Fruit fly (Drosophila melanogaster) whole organism, embryonic: ENCODE measurements around the gene CG10226.
A peak's percentile ranks its signal among the peaks of the same experiment; 100 is the strongest.

ENCODE experiments used
- Atf-2 ChIP-seq: fragments of 200-800 bp; sonication (Bioruptor generic); optimal IDR thresholded peaks from 2 replicates; lab custom pipeline; 2016; ENCODE audit warnings: missing biosample characterization, missing genetic modification characterization
- BEAF-32 ChIP-seq: fragments of 200-800 bp; sonication (Bioruptor generic); optimal IDR thresholded peaks from 3 replicates; lab custom pipeline; 2017; ENCODE audit warnings: missing biosample characterization, missing genetic modification characterization, mild to moderate bottlenecking, moderate library complexity, missing genetic modification reagents
- Bgb ChIP-seq: fragments of 200-800 bp; sonication (Bioruptor generic); IDR thresholded peaks from 2 replicates; pipeline ENCODE4 v1.3.6; 2022; ENCODE audit warnings: missing biosample characterization, missing genetic modification characterization; ENCODE audit not compliant: partially characterized antibody
- BtbVII ChIP-seq: fragments of 200-800 bp; sonication (Bioruptor generic); optimal IDR thresholded peaks from 3 replicates; lab custom pipeline; 2017; ENCODE audit warnings: missing biosample characterization, mild to moderate bottlenecking, missing genetic modification characterization
- CG1024 ChIP-seq: fragments of 200-800 bp; sonication (Bioruptor generic); IDR thresholded peaks from 2 replicates; pipeline ENCODE4 v1.3.6; 2022; ENCODE audit warnings: missing biosample characterization, missing genetic modification characterization
- CG10543 ChIP-seq: fragments of 200-800 bp; sonication (Bioruptor generic); optimal IDR thresholded peaks from 3 replicates; lab custom pipeline; 2017; ENCODE audit warnings: missing biosample characterization, mild to moderate bottlenecking, missing genetic modification characterization, moderate library complexity
- CG11456 ChIP-seq: fragments of 200-800 bp; sonication (Bioruptor generic); IDR thresholded peaks from 3 replicates; pipeline ENCODE4 v1.3.6; 2022; ENCODE audit warnings: missing biosample characterization, missing genetic modification characterization
- CG11504 ChIP-seq: fragments of 200-800 bp; sonication (Bioruptor generic); optimal IDR thresholded peaks from 3 replicates; lab custom pipeline; 2019; ENCODE audit warnings: missing biosample characterization, mild to moderate bottlenecking, missing genetic modification characterization, moderate library complexity
- CG12299 ChIP-seq: fragments of 200-800 bp; sonication (Bioruptor generic); optimal IDR thresholded peaks from 2 replicates; lab custom pipeline; 2018; ENCODE audit warnings: missing biosample characterization, mild to moderate bottlenecking, missing genetic modification characterization
- CG13424 ChIP-seq: fragments of 200-800 bp; sonication (Bioruptor generic); optimal IDR thresholded peaks from 2 replicates; lab custom pipeline; 2019; ENCODE audit warnings: missing biosample characterization, mild to moderate bottlenecking, missing genetic modification characterization, moderate library complexity
- CG16815 ChIP-seq: fragments of 200-800 bp; sonication (Bioruptor generic); optimal IDR thresholded peaks from 3 replicates; lab custom pipeline; 2017; ENCODE audit warnings: missing biosample characterization, mild to moderate bottlenecking, missing genetic modification characterization
- CG18599 ChIP-seq: fragments of 200-800 bp; sonication (Bioruptor generic); optimal IDR thresholded peaks from 3 replicates; lab custom pipeline; 2017; ENCODE audit warnings: missing biosample characterization, missing genetic modification characterization, mild to moderate bottlenecking, moderate library complexity, missing genetic modification reagents
- CG2678 ChIP-seq: fragments of 200-800 bp; sonication (Bioruptor generic); optimal IDR thresholded peaks from 3 replicates; lab custom pipeline; 2019; ENCODE audit warnings: missing biosample characterization, mild to moderate bottlenecking, missing genetic modification characterization, moderate library complexity
- CG2712 ChIP-seq: fragments of 200-800 bp; optimal IDR thresholded peaks from 3 replicates; lab custom pipeline; 2019; ENCODE audit warnings: missing biosample characterization, mild to moderate bottlenecking, missing genetic modification characterization, moderate library complexity
- CG31224 ChIP-seq: fragments of 200-800 bp; sonication (Bioruptor generic); IDR thresholded peaks from 2 replicates; pipeline ENCODE4 v1.3.6; 2022; ENCODE audit warnings: missing biosample characterization, missing genetic modification characterization
- CG32772 ChIP-seq: fragments of 200-800 bp; sonication (Bioruptor generic); IDR thresholded peaks from 2 replicates; pipeline ENCODE4 v1.3.6; 2022; ENCODE audit warnings: missing biosample characterization, missing genetic modification characterization
- CG3281 ChIP-seq: fragments of 200-800 bp; sonication (Bioruptor generic); optimal IDR thresholded peaks from 3 replicates; lab custom pipeline; 2017; ENCODE audit warnings: missing biosample characterization, mild to moderate bottlenecking, missing genetic modification characterization
- CG33213 ChIP-seq: fragments of 200-800 bp; sonication (Bioruptor generic); optimal IDR thresholded peaks from 3 replicates; lab custom pipeline; 2016; ENCODE audit warnings: missing biosample characterization, missing genetic modification characterization
- CG3995 ChIP-seq: fragments of 200-800 bp; sonication (Bioruptor generic); optimal IDR thresholded peaks from 3 replicates; lab custom pipeline; 2016; ENCODE audit warnings: missing biosample characterization, missing genetic modification characterization
- CG6654 ChIP-seq: fragments of 200-800 bp; sonication (Bioruptor generic); optimal IDR thresholded peaks from 2 replicates; lab custom pipeline; 2017; ENCODE audit warnings: missing biosample characterization, mild to moderate bottlenecking, missing genetic modification characterization
- CG6689 ChIP-seq: fragments of 200-800 bp; sonication (Bioruptor generic); IDR thresholded peaks from 2 replicates; pipeline ENCODE4 v1.3.6; 2022; ENCODE audit warnings: missing biosample characterization, missing genetic modification characterization
- CG7786 ChIP-seq: fragments of 200-800 bp; sonication (Bioruptor generic); optimal IDR thresholded peaks from 2 replicates; lab custom pipeline; 2016; ENCODE audit warnings: missing biosample characterization, missing genetic modification characterization
- CG8359 ChIP-seq: fragments of 200-800 bp; sonication (Bioruptor generic); optimal IDR thresholded peaks from 2 replicates; lab custom pipeline; 2017; ENCODE audit warnings: missing biosample characterization, mild to moderate bottlenecking, missing genetic modification characterization, borderline replicate concordance
- D19B ChIP-seq: fragments of 200-800 bp; sonication (Bioruptor generic); optimal IDR thresholded peaks from 2 replicates; lab custom pipeline; 2017; ENCODE audit warnings: missing biosample characterization, mild to moderate bottlenecking, missing genetic modification characterization
- Doc2 ChIP-seq: fragments of 200-800 bp; sonication (Bioruptor generic); IDR thresholded peaks from 2 replicates; pipeline ENCODE4 v1.3.6; 2022; ENCODE audit warnings: missing biosample characterization, missing genetic modification characterization
- Ets65A ChIP-seq: fragments of 200-800 bp; sonication (Bioruptor generic); peaks from one replicate; lab custom pipeline; 2016; ENCODE audit warnings: missing biosample characterization, missing genetic modification characterization
- Ets97D ChIP-seq: fragments of 200-800 bp; sonication (Bioruptor generic); optimal IDR thresholded peaks from 3 replicates; lab custom pipeline; 2016; ENCODE audit warnings: missing biosample characterization, missing genetic modification characterization
- HmgD ChIP-seq: fragments of 200-800 bp; sonication (Bioruptor generic); optimal IDR thresholded peaks from 3 replicates; lab custom pipeline; 2016; ENCODE audit warnings: missing biosample characterization, missing genetic modification characterization
- Rfx ChIP-seq: fragments of 200-800 bp; sonication (Bioruptor generic); IDR thresholded peaks from 2 replicates; pipeline ENCODE4 v1.3.6; 2022; ENCODE audit warnings: missing biosample characterization, missing genetic modification characterization
- Usf ChIP-seq: fragments of 200-800 bp; sonication (Bioruptor generic); optimal IDR thresholded peaks from 2 replicates; lab custom pipeline; 2017; ENCODE audit warnings: missing genotype, missing biosample characterization, missing genetic modification characterization
- ase ChIP-seq: fragments of 200-800 bp; sonication (Bioruptor generic); IDR thresholded peaks from 3 replicates; pipeline ENCODE4 v1.3.6; 2022; ENCODE audit warnings: missing biosample characterization, missing genetic modification characterization
- crol ChIP-seq: fragments of 200-800 bp; sonication (Bioruptor generic); IDR thresholded peaks from 2 replicates; pipeline ENCODE4 v1.3.6; 2022; ENCODE audit warnings: missing biosample characterization, missing genetic modification characterization
- emc ChIP-seq: fragments of 200-800 bp; sonication (Bioruptor generic); optimal IDR thresholded peaks from 2 replicates; lab custom pipeline; 2016; ENCODE audit warnings: missing biosample characterization, missing genetic modification characterization
- eve ChIP-seq, 2 experiments: fragments of >200 bp; optimal IDR thresholded peaks; 2 replicates each; lab custom pipeline; 2017; ENCODE audit warnings: missing biosample characterization in 2 of 2, missing genetic modification characterization in 2 of 2
- gce ChIP-seq: fragments of 200-800 bp; sonication (Bioruptor generic); IDR thresholded peaks from 3 replicates; pipeline ENCODE4 v1.3.6; 2022; ENCODE audit warnings: missing biosample characterization, missing genetic modification characterization
- grau ChIP-seq: fragments of 200-800 bp; optimal IDR thresholded peaks from 3 replicates; lab custom pipeline; 2019; ENCODE audit warnings: missing biosample characterization, mild to moderate bottlenecking, missing genetic modification characterization, moderate library complexity
- kah ChIP-seq: fragments of 200-800 bp; sonication (Bioruptor generic); optimal IDR thresholded peaks from 2 replicates; lab custom pipeline; 2018; ENCODE audit warnings: missing biosample characterization, mild to moderate bottlenecking, missing genetic modification characterization
- lbe ChIP-seq: fragments of 200-800 bp; sonication (Bioruptor generic); optimal IDR thresholded peaks from 2 replicates; lab custom pipeline; 2016; ENCODE audit warnings: missing biosample characterization, mild to moderate bottlenecking, missing genetic modification characterization
- maf-S ChIP-seq: fragments of 200-800 bp; sonication (Bioruptor generic); optimal IDR thresholded peaks from 2 replicates; lab custom pipeline; 2016; ENCODE audit warnings: missing biosample characterization, missing genetic modification characterization
- pb ChIP-seq: fragments of 200-800 bp; sonication (Bioruptor generic); optimal IDR thresholded peaks from 3 replicates; lab custom pipeline; 2016; ENCODE audit warnings: missing biosample characterization, missing genetic modification characterization
- pho ChIP-seq: fragments of 200-800 bp; sonication (Bioruptor generic); optimal IDR thresholded peaks from 2 replicates; lab custom pipeline; 2016; ENCODE audit warnings: missing biosample characterization, missing genetic modification characterization
- scrt ChIP-seq: fragments of 200-800 bp; sonication (Bioruptor generic); optimal IDR thresholded peaks from 2 replicates; lab custom pipeline; 2018; ENCODE audit warnings: missing biosample characterization, mild to moderate bottlenecking, missing genetic modification characterization, moderate library complexity
- ssp ChIP-seq: fragments of 200-800 bp; sonication (Bioruptor generic); IDR thresholded peaks from 2 replicates; pipeline ENCODE4 v1.3.6; 2022; ENCODE audit warnings: missing biosample characterization, missing genetic modification characterization
- trem ChIP-seq: fragments of 200-800 bp; optimal IDR thresholded peaks from 3 replicates; lab custom pipeline; 2019; ENCODE audit warnings: missing biosample characterization, mild to moderate bottlenecking, missing genetic modification characterization, moderate library complexity
- twi ChIP-seq: fragments of 200-800 bp; optimal IDR thresholded peaks from 2 replicates; lab custom pipeline; 2019; ENCODE audit warnings: missing biosample characterization, mild to moderate bottlenecking, missing genetic modification characterization, moderate library complexity
- wdn ChIP-seq: fragments of 200-800 bp; sonication (Bioruptor generic); IDR thresholded peaks from 2 replicates; pipeline ENCODE4 v1.3.6; 2022; ENCODE audit warnings: missing biosample characterization, missing genetic modification characterization
- zen ChIP-seq: fragments of 200-800 bp; sonication (Bioruptor generic); optimal IDR thresholded peaks from 3 replicates; lab custom pipeline; 2018; ENCODE audit warnings: missing biosample characterization, mild to moderate bottlenecking, missing genetic modification characterization, moderate library complexity
- zen2 ChIP-seq: fragments of 200-800 bp; sonication (Bioruptor generic); IDR thresholded peaks from 3 replicates; pipeline ENCODE4 v1.3.6; 2022; ENCODE audit warnings: missing biosample characterization, missing genetic modification characterization; ENCODE audit not compliant: partially characterized antibody
- zfh1 ChIP-seq: fragments of 200-800 bp; sonication (Bioruptor generic); IDR thresholded peaks from 3 replicates; pipeline ENCODE4 v1.3.6; 2022; ENCODE audit warnings: missing biosample characterization, missing genetic modification characterization

CG10226 gene

dm6 chr3L:6262644-6263404 lies 23.0 kb upstream of the CG10226 start, which contains the start of gene Ldh (continued):
- TF ChIP-seq CG11504 (tag; lab: Kevin White, UChicago) = peak; percentile 95
- TF ChIP-seq gce (GFP tag; lab: Robert Waterston, UW) = peak; percentile 72; the same call in 2 of the 3 replicates
- TF ChIP-seq ase (GFP tag; lab: Robert Waterston, UW) = peak; percentile 81
- peak; percentile 64 for TF ChIP-seq pb
- peak; percentile 94 for TF ChIP-seq CG16815 (GFP tag; lab: Kevin White, UChicago)
- TF ChIP-seq Atf-2 (GFP tag; lab: Kevin White, UChicago) = peak; percentile 72
- peak; percentile 75 for TF ChIP-seq pho (GFP tag; lab: Kevin White, UChicago)
- TF ChIP-seq CG11456 (GFP tag; lab: Robert Waterston, UW) = peak; percentile 85
- TF ChIP-seq CG32772 (GFP tag; lab: Robert Waterston, UW) = peak; percentile 89
- TF ChIP-seq Usf (GFP tag; lab: Kevin White, UChicago) = peak; percentile 87
- TF ChIP-seq eve (GFP tag; optimal IDR thresholded peaks at IDR 0.05; lab: Kevin White, UChicago) = peak in 1 of 2 experiments; percentile 96
- TF ChIP-seq CG12299 (tag; lab: Kevin White, UChicago) = peak; percentile 95
- TF ChIP-seq wdn (GFP tag; lab: Robert Waterston, UW) = peak; percentile 87
- peak; percentile 95 for TF ChIP-seq trem (tag; lab: Kevin White, UChicago)
- TF ChIP-seq Bgb (GFP tag; lab: Robert Waterston, UW) = no peak
- peak; percentile 87 for TF ChIP-seq CG8359 (GFP tag; lab: Kevin White, UChicago)
- TF ChIP-seq CG7786 (GFP tag; lab: Kevin White, UChicago) = peak; percentile 72
- peak; percentile 98 for TF ChIP-seq CG18599 (GFP tag; lab: Kevin White, UChicago)
- TF ChIP-seq Rfx (GFP tag; lab: Robert Waterston, UW) = peak; percentile 90
- peak; percentile 97 for TF ChIP-seq grau (tag; lab: Kevin White, UChicago)
- peak; percentile 92 for TF ChIP-seq scrt (GFP tag; lab: Kevin White, UChicago)
- peak; percentile 96 for TF ChIP-seq CG10543 (GFP tag; lab: Kevin White, UChicago)
- peak; percentile 97 for TF ChIP-seq Ets65A (GFP tag; lab: Kevin White, UChicago)
- peak; percentile 99 for TF ChIP-seq CG2712 (tag; lab: Kevin White, UChicago)
- peak; percentile 98 for TF ChIP-seq zen (tag; lab: Kevin White, UChicago)
- peak; percentile 98 for TF ChIP-seq CG13424 (tag; lab: Kevin White, UChicago)
- peak; percentile 93 for TF ChIP-seq lbe (GFP tag; lab: Kevin White, UChicago)
- TF ChIP-seq CG31224 (GFP tag; lab: Robert Waterston, UW) = peak; percentile 84
- TF ChIP-seq HmgD (GFP tag; lab: Kevin White, UChicago) = no peak
- peak; percentile 62 for TF ChIP-seq CG33213 (GFP tag; lab: Kevin White, UChicago)
- TF ChIP-seq CG6654 (GFP tag; lab: Kevin White, UChicago) = peak; percentile 76
- TF ChIP-seq crol (GFP tag; lab: Robert Waterston, UW) = 0 out of 2 replicates have a peak, but pooled peaks have one; percentile 11
- TF ChIP-seq CG2678 (tag; lab: Kevin White, UChicago) = peak; percentile 98
- 0 out of 2 replicates have a peak, but pooled peaks have one; percentile 30 for TF ChIP-seq Doc2 (GFP tag; lab: Robert Waterston, UW)
- peak; percentile 95 for TF ChIP-seq BtbVII (GFP tag; lab: Kevin White, UChicago)
- peak; percentile 95 for TF ChIP-seq CG6689 (GFP tag; lab: Robert Waterston, UW)
- peak; percentile 94 for TF ChIP-seq twi (tag; lab: Kevin White, UChicago)
- peak; percentile 55 for TF ChIP-seq maf-S (GFP tag; lab: Kevin White, UChicago)
- TF ChIP-seq zen2 (GFP tag; lab: Robert Waterston, UW) = no peak
- peak; percentile 58 for TF ChIP-seq CG3995 (GFP tag; lab: Kevin White, UChicago)
- peak; percentile 93 for TF ChIP-seq CG3281 (GFP tag; lab: Kevin White, UChicago)
- peak; percentile 7 for TF ChIP-seq BEAF-32 (GFP tag; lab: Kevin White, UChicago)
- peak; percentile 59 for TF ChIP-seq Ets97D
- peak; percentile 50 for TF ChIP-seq emc (GFP tag; lab: Kevin White, UChicago)
- TF ChIP-seq CG1024 (GFP tag; lab: Robert Waterston, UW) = peak; percentile 74
- TF ChIP-seq ssp (GFP tag; lab: Robert Waterston, UW) = peak; percentile 84
- TF ChIP-seq kah (GFP tag; lab: Kevin White, UChicago) = peak; percentile 84
- TF ChIP-seq zfh1 = peak; percentile 85
- TF ChIP-seq D19B (GFP tag; lab: Kevin White, UChicago) = peak; percentile 82
